Fruit fly (Drosophila melanogaster): Measurements from ENCODE around the gene hoe1.

hoe1 gene

dm6 chr2L:4945300-4945699 lies 13.1 kb upstream of the hoe1 start, which contains the start of the genes mRpL24 and betaggt-I (continued):
- TF ChIP-seq sqz (GFP tag; optimal IDR thresholded peaks at IDR 0.05) = no peak
- peak; percentile 95 for TF ChIP-seq zen (tag; optimal IDR thresholded peaks at IDR 0.05)
- TF ChIP-seq CG2712 (tag; optimal IDR thresholded peaks at IDR 0.05) = peak; percentile 98
- TF ChIP-seq bbx (GFP tag; IDR thresholded peaks at IDR 0.05; ENCODE audit: partially characterized antibody) = no peak
- peak; percentile 90 for TF ChIP-seq Mad (GFP tag; optimal IDR thresholded peaks at IDR 0.05)
- peak; percentile 93 for TF ChIP-seq CG9215 (GFP tag; IDR thresholded peaks at IDR 0.05)
- peak; percentile 72 for TF ChIP-seq fd102C (GFP tag; optimal IDR thresholded peaks at IDR 0.05)
- no peak for TF ChIP-seq prd (optimal IDR thresholded peaks at IDR 0.05)
- TF ChIP-seq prd (GFP tag; IDR thresholded peaks at IDR 0.05) = peak; percentile 97
- peak; percentile 97 for TF ChIP-seq H2.0 (GFP tag; IDR thresholded peaks at IDR 0.05)
- peak; percentile 94 for TF ChIP-seq CG10543 (GFP tag; optimal IDR thresholded peaks at IDR 0.05)
- peak; percentile 96 for TF ChIP-seq CG9727 (GFP tag; optimal IDR thresholded peaks at IDR 0.05)
- peak; percentile 92 for TF ChIP-seq HHEX (GFP tag; optimal IDR thresholded peaks at IDR 0.05)
- TF ChIP-seq peb (GFP tag; IDR thresholded peaks at IDR 0.05) = peak; percentile 89
- TF ChIP-seq BtbVII (GFP tag; optimal IDR thresholded peaks at IDR 0.05) = peak; percentile 92
- TF ChIP-seq lmd (GFP tag; IDR thresholded peaks at IDR 0.05) = peak; percentile 95
- TF ChIP-seq crp (GFP tag; optimal IDR thresholded peaks at IDR 0.05) = peak; percentile 38 to 94
- TF ChIP-seq ato (GFP tag; IDR thresholded peaks at IDR 0.05; ENCODE audit: partially characterized antibody) = no peak
- peak; percentile 92 for TF ChIP-seq CG6175 (GFP tag; IDR thresholded peaks at IDR 0.05)
- TF ChIP-seq CG17912 (GFP tag; optimal IDR thresholded peaks at IDR 0.05) = peak; percentile 90
- no peak for TF ChIP-seq Hr39 (optimal IDR thresholded peaks at IDR 0.05)
- TF ChIP-seq CG10321 (GFP tag; IDR thresholded peaks at IDR 0.05) = peak; percentile 81
- peak; percentile 98 for TF ChIP-seq unpg (GFP tag; optimal IDR thresholded peaks at IDR 0.05)
- TF ChIP-seq pb (GFP tag; optimal IDR thresholded peaks at IDR 0.05) = no peak
- TF ChIP-seq CG10979 (tag; optimal IDR thresholded peaks at IDR 0.05) = peak; percentile 96
- TF ChIP-seq CG2889 (GFP tag; IDR thresholded peaks at IDR 0.05) = peak; percentile 95
- TF ChIP-seq CG10366 (GFP tag; IDR thresholded peaks at IDR 0.05) = peak; percentile 97
- peak; percentile 78 for TF ChIP-seq CG5180 (GFP tag; optimal IDR thresholded peaks at IDR 0.05)
- peak; percentile 98 for TF ChIP-seq CG2678 (tag; optimal IDR thresholded peaks at IDR 0.05)
- TF ChIP-seq wdn (GFP tag; IDR thresholded peaks at IDR 0.05) = peak; percentile 94
- peak; percentile 98 for TF ChIP-seq CG30403 (GFP tag; optimal IDR thresholded peaks at IDR 0.05)
- TF ChIP-seq gsb (GFP tag; IDR thresholded peaks at IDR 0.05) = peak; percentile 92
- TF ChIP-seq Dad (GFP tag; optimal IDR thresholded peaks at IDR 0.05) = peak; percentile 49
- peak; percentile 96 for TF ChIP-seq HLH3B (GFP tag; IDR thresholded peaks at IDR 0.05)
- peak; percentile 88 for TF ChIP-seq run (tag; optimal IDR thresholded peaks at IDR 0.05)
- no peak for TF ChIP-seq zen2 (GFP tag; IDR thresholded peaks at IDR 0.05; ENCODE audit: partially characterized antibody)
- TF ChIP-seq Lpt (GFP tag; optimal IDR thresholded peaks at IDR 0.05) = no peak
- TF ChIP-seq usp (GFP tag; optimal IDR thresholded peaks at IDR 0.05) = no peak
- peak; percentile 66; the same call in 1 of the 2 replicates for TF ChIP-seq CG13287 (GFP tag; IDR thresholded peaks at IDR 0.05; ENCODE audit: partially characterized antibody)
- TF ChIP-seq Vsx1 (GFP tag; optimal IDR thresholded peaks at IDR 0.05) = peak; percentile 79
- peak; percentile 55 for TF ChIP-seq CG8089 (GFP tag; optimal IDR thresholded peaks at IDR 0.05)
- peak; percentile 56 for TF ChIP-seq yki (optimal IDR thresholded peaks at IDR 0.05)
- no peak for TF ChIP-seq CG1832 (GFP tag; optimal IDR thresholded peaks at IDR 0.05)
- peak; percentile 97 for TF ChIP-seq CG4617 (GFP tag; optimal IDR thresholded peaks at IDR 0.05; ENCODE audit: borderline replicate concordance)
- TF ChIP-seq CG10274 (GFP tag; optimal IDR thresholded peaks at IDR 0.05) = peak; percentile 71
- TF ChIP-seq so (GFP tag; IDR thresholded peaks at IDR 0.05) = peak; percentile 94
- peak; percentile 87 for TF ChIP-seq aop (GFP tag; IDR thresholded peaks at IDR 0.05)
- TF ChIP-seq CG14014 (GFP tag; IDR thresholded peaks at IDR 0.05) = peak; percentile 96
- peak; percentile 97 for TF ChIP-seq Ssrp (tag; optimal IDR thresholded peaks at IDR 0.05)
- peak; percentile 80 for TF ChIP-seq pum (GFP tag; optimal IDR thresholded peaks at IDR 0.05)
- TF ChIP-seq CG4707 (GFP tag; optimal IDR thresholded peaks at IDR 0.05) = peak; percentile 83
- no peak for TF ChIP-seq Bgb (GFP tag; IDR thresholded peaks at IDR 0.05; ENCODE audit: partially characterized antibody)

All from whole organism, embryonic.